Worm (Caenorhabditis elegans) whole organism, L3 larva: ENCODE measurements around the gene btbd-10.

Source experiments
- R02D3.7 ChIP-seq: fragments of 150-350 bp; optimal IDR thresholded peaks from 2 replicates; lab custom pipeline; 2014; ENCODE audit warnings: missing biosample characterization, missing genetic modification characterization
- ZK546.5 ChIP-seq: sonication (generic microtip); optimal IDR thresholded peaks from 2 replicates; lab custom pipeline; 2017; ENCODE audit warnings: missing biosample characterization, missing genetic modification characterization
- aly-2 ChIP-seq: fragments of 150-350 bp; optimal IDR thresholded peaks from 2 replicates; lab custom pipeline; 2014; ENCODE audit warnings: missing biosample characterization, missing genetic modification characterization
- ama-1 ChIP-seq: fragments of 150-350 bp; optimal IDR thresholded peaks from 2 replicates; lab custom pipeline; 2018
- ceh-16 ChIP-seq: sonication (generic microtip); optimal IDR thresholded peaks from 2 replicates; lab custom pipeline; 2017; ENCODE audit warnings: missing biosample characterization, missing genetic modification characterization
- ceh-28 ChIP-seq: fragments of 150-350 bp; optimal IDR thresholded peaks from 2 replicates; lab custom pipeline; 2014; ENCODE audit warnings: missing biosample characterization, missing genetic modification reagents, missing genetic modification characterization
- ceh-82 ChIP-seq: fragments of 150-350 bp; optimal IDR thresholded peaks from 2 replicates; lab custom pipeline; 2014; ENCODE audit warnings: missing biosample characterization, missing genetic modification characterization
- ceh-9 ChIP-seq: sonication (generic microtip); optimal IDR thresholded peaks from 2 replicates; lab custom pipeline; 2018; ENCODE audit warnings: missing biosample characterization, missing genetic modification characterization
- egl-5 ChIP-seq: fragments of 150-350 bp; optimal IDR thresholded peaks from 2 replicates; lab custom pipeline; 2017; ENCODE audit warnings: missing biosample characterization, missing genetic modification reagents, missing genetic modification characterization, inconsistent platforms
- elt-2 ChIP-seq: sonication (generic microtip); optimal IDR thresholded peaks from 2 replicates; lab custom pipeline; 2016; ENCODE audit warnings: missing genetic modification reagents, mild to moderate bottlenecking, missing genetic modification characterization, missing compliant biosample characterization
- elt-3 ChIP-seq, 3 experiments: fragments of 150-350 bp in 1 of 3; sonication (generic microtip) in 2 of 3; optimal IDR thresholded peaks; 2 replicates in 2 of 3; 4 replicates in 1 of 3; lab custom pipeline; 2014 to 2017; ENCODE audit warnings: missing biosample characterization in 3 of 3, missing genetic modification characterization in 3 of 3
- eor-1 ChIP-seq, 2 experiments: fragments of 150-350 bp; optimal IDR thresholded peaks; 2 replicates each; lab custom pipeline; 2014 to 2018; ENCODE audit warnings: missing biosample characterization in 2 of 2, missing genetic modification characterization in 2 of 2
- fkh-2 ChIP-seq: fragments of 150-350 bp; optimal IDR thresholded peaks from 2 replicates; lab custom pipeline; 2014; ENCODE audit warnings: missing biosample characterization, missing genetic modification reagents, missing genetic modification characterization
- fos-1 ChIP-seq: fragments of 150-350 bp; optimal IDR thresholded peaks from 2 replicates; lab custom pipeline; 2014; ENCODE audit warnings: missing biosample characterization, missing genetic modification characterization
- hmg-11 ChIP-seq: sonication (generic microtip); optimal IDR thresholded peaks from 2 replicates; lab custom pipeline; 2016; ENCODE audit warnings: missing genetic modification characterization, missing compliant biosample characterization
- jun-1 ChIP-seq: fragments of 150-350 bp; optimal IDR thresholded peaks from 2 replicates; lab custom pipeline; 2014; ENCODE audit warnings: missing biosample characterization, missing genetic modification reagents, missing genetic modification characterization
- lin-15B ChIP-seq: fragments of 150-350 bp; optimal IDR thresholded peaks from 2 replicates; lab custom pipeline; 2014; ENCODE audit warnings: missing biosample characterization, missing genetic modification characterization
- lin-39 ChIP-seq: fragments of 150-350 bp; optimal IDR thresholded peaks from 2 replicates; lab custom pipeline; 2018; ENCODE audit warnings: missing biosample characterization, missing genetic modification reagents, missing genetic modification characterization
- mml-1 ChIP-seq: fragments of 150-350 bp; sonication (generic microtip); optimal IDR thresholded peaks from 3 replicates; lab custom pipeline; 2014; ENCODE audit warnings: missing biosample characterization, missing genetic modification characterization
- nfya-1 ChIP-seq: sonication (generic microtip); optimal IDR thresholded peaks from 2 replicates; lab custom pipeline; 2017; ENCODE audit warnings: missing genetic modification characterization, mild to moderate bottlenecking, missing compliant biosample characterization, antibody characterized with exemption, moderate library complexity; ENCODE audit not compliant: insufficient read depth
- nhr-11 ChIP-seq: fragments of 150-350 bp; optimal IDR thresholded peaks from 2 replicates; lab custom pipeline; 2014; ENCODE audit warnings: missing biosample characterization, missing genetic modification characterization
- nhr-12 ChIP-seq: fragments of 150-350 bp; optimal IDR thresholded peaks from 2 replicates; lab custom pipeline; 2014; ENCODE audit warnings: missing biosample characterization, missing genetic modification characterization
- nhr-23 ChIP-seq: fragments of 150-350 bp; optimal IDR thresholded peaks from 2 replicates; lab custom pipeline; 2014; ENCODE audit warnings: missing biosample characterization, missing genetic modification reagents, missing genetic modification characterization
- nhr-25 ChIP-seq: sonication (generic microtip); optimal IDR thresholded peaks from 2 replicates; lab custom pipeline; 2017; ENCODE audit warnings: missing biosample characterization, missing genetic modification characterization
- nhr-43 ChIP-seq: sonication (generic microtip); optimal IDR thresholded peaks from 2 replicates; lab custom pipeline; 2016; ENCODE audit warnings: mild to moderate bottlenecking, missing genetic modification characterization, missing compliant biosample characterization; ENCODE audit not compliant: poor library complexity, severe bottlenecking
- nhr-67 ChIP-seq: fragments of 150-350 bp; optimal IDR thresholded peaks from 2 replicates; lab custom pipeline; 2014; ENCODE audit warnings: missing biosample characterization, missing genetic modification characterization
- nhr-77 ChIP-seq: fragments of 150-350 bp; optimal IDR thresholded peaks from 2 replicates; lab custom pipeline; 2014; ENCODE audit warnings: missing biosample characterization, missing genetic modification characterization
- pha-4 ChIP-seq: fragments of 150-350 bp; optimal IDR thresholded peaks from 2 replicates; lab custom pipeline; 2014; ENCODE audit warnings: missing biosample characterization, missing genetic modification reagents, missing genetic modification characterization
- sea-2 ChIP-seq: fragments of 150-350 bp; sonication (generic microtip); optimal IDR thresholded peaks from 4 replicates; lab custom pipeline; 2014; ENCODE audit warnings: missing biosample characterization, missing genetic modification reagents, missing genetic modification characterization
- snpc-4 ChIP-seq: fragments of 150-350 bp; optimal IDR thresholded peaks from 2 replicates; lab custom pipeline; 2014; ENCODE audit warnings: missing biosample characterization, missing genetic modification characterization
- tbx-2 ChIP-seq: sonication (generic microtip); optimal IDR thresholded peaks from 2 replicates; lab custom pipeline; 2016; ENCODE audit warnings: mild to moderate bottlenecking, missing genetic modification characterization, missing compliant biosample characterization
- zag-1 ChIP-seq: fragments of 150-350 bp; optimal IDR thresholded peaks from 2 replicates; lab custom pipeline; 2014; ENCODE audit warnings: missing biosample characterization, missing genetic modification characterization
- ztf-11 ChIP-seq: fragments of 150-350 bp; optimal IDR thresholded peaks from 2 replicates; lab custom pipeline; 2014; ENCODE audit warnings: missing biosample characterization, missing genetic modification characterization

Gene btbd-10

ce11 chrII:4885976-4886375, 18.8 kb upstream of the btbd-10 start, which contains the start of gene R05F9.7:
Gene R05F9.7 (plus strand): TSS chrII:4886276.
- TF ChIP-seq ceh-9 (tag; lab: Kevin White, UChicago) (no peak), nhr-77 (tag; lab: Kevin White, UChicago) (no peak), sea-2 (no peak), mml-1 (tag; lab: Kevin White, UChicago) (no peak), elt-2 (no peak), ceh-82 (no peak), fkh-2 (tag; lab: Kevin White, UChicago) (no peak), nhr-67 (tag; lab: Kevin White, UChicago) (no peak)

ce11 chrII:4888527-4889487, 16.0 kb upstream of the btbd-10 start, which contains the start of gene pgm-1:
Gene pgm-1 (plus strand): TSS chrII:4889437.
- TF ChIP-seq nhr-23 = no peak
- TF ChIP-seq ceh-28 = peak; percentile 36
- peak; percentile 16 for TF ChIP-seq ama-1 (lab: Kevin White, UChicago)
- peak; percentile 80 for TF ChIP-seq pha-4
- TF ChIP-seq jun-1 (tag; lab: Kevin White, UChicago) = no peak
- TF ChIP-seq hmg-11 (tag; lab: Kevin White, UChicago) = no peak
- TF ChIP-seq R02D3.7 (tag; lab: Kevin White, UChicago) = no peak
- TF ChIP-seq nhr-11 (tag; lab: Kevin White, UChicago) = no peak
- TF ChIP-seq egl-5 (tag; lab: Kevin White, UChicago) = no peak
- TF ChIP-seq elt-2 = peak; percentile 84
- no peak for TF ChIP-seq aly-2 (tag; lab: Kevin White, UChicago)
- peak; percentile 2 for TF ChIP-seq lin-39 (tag; lab: Kevin White, UChicago)
- TF ChIP-seq nfya-1 (tag; lab: Kevin White, UChicago) = peak; percentile 36
- no peak for TF ChIP-seq ceh-82
- no peak for TF ChIP-seq ztf-11 (tag; lab: Kevin White, UChicago)
- no peak for TF ChIP-seq eor-1 (tag; optimal IDR thresholded peaks at IDR 0.05; lab: Kevin White, UChicago)
- no peak for TF ChIP-seq lin-15B (tag; lab: Kevin White, UChicago)
- TF ChIP-seq tbx-2 (tag; lab: Kevin White, UChicago) = no peak
- no peak for TF ChIP-seq nhr-25 (tag; lab: Kevin White, UChicago)
- no peak for TF ChIP-seq nhr-12
- no peak for TF ChIP-seq zag-1
- no peak for TF ChIP-seq fkh-2 (tag; lab: Kevin White, UChicago)
- no peak for TF ChIP-seq snpc-4 (tag; lab: Kevin White, UChicago)

- TF ChIP-seq ama-1 (lab: Kevin White, UChicago) (peak; percentile 89), elt-2 (peak; percentile 67), tbx-2 (tag; lab: Kevin White, UChicago) (peak; percentile 25), pha-4 (peak; percentile 39), nhr-43 (tag; lab: Kevin White, UChicago) (peak; percentile 79), ceh-82 (no peak), nfya-1 (tag; lab: Kevin White, UChicago) (peak; percentile 34), nhr-25 (tag; lab: Kevin White, UChicago) (peak; percentile 50), ztf-11 (tag; lab: Kevin White, UChicago) (no peak)
These were observed 13.6 kb upstream of the btbd-10 start, which contains the start of gene gst-9 for ce11 chrII:4891012-4891775. Gene gst-9 (plus strand): TSS chrII:4891585.

ce11 chrII:4892594-4892993, 12.2 kb upstream of the btbd-10 start, which contains the start of gene msp-33:
Gene msp-33 (minus strand): TSS chrII:4892694.
- TF ChIP-seq elt-3 (tag; optimal IDR thresholded peaks at IDR 0.05; lab: Kevin White, UChicago) = no peak
- no peak for TF ChIP-seq fos-1
- no peak for TF ChIP-seq eor-1 (tag; optimal IDR thresholded peaks at IDR 0.05; lab: Kevin White, UChicago)
- TF ChIP-seq nhr-67 (tag; lab: Kevin White, UChicago) = no peak
- no peak for TF ChIP-seq hmg-11 (tag; lab: Kevin White, UChicago)
- no peak for TF ChIP-seq ceh-16 (tag; lab: Kevin White, UChicago)
- no peak for TF ChIP-seq nhr-43 (tag; lab: Kevin White, UChicago)
- no peak for TF ChIP-seq lin-15B (tag; lab: Kevin White, UChicago)
- TF ChIP-seq ZK546.5 (tag; lab: Kevin White, UChicago) = no peak
- TF ChIP-seq pha-4 = no peak
- no peak for TF ChIP-seq elt-2
